Fruit fly (Drosophila melanogaster): ENCODE results near the gene CG32687.

CG32687 gene

DNA sequence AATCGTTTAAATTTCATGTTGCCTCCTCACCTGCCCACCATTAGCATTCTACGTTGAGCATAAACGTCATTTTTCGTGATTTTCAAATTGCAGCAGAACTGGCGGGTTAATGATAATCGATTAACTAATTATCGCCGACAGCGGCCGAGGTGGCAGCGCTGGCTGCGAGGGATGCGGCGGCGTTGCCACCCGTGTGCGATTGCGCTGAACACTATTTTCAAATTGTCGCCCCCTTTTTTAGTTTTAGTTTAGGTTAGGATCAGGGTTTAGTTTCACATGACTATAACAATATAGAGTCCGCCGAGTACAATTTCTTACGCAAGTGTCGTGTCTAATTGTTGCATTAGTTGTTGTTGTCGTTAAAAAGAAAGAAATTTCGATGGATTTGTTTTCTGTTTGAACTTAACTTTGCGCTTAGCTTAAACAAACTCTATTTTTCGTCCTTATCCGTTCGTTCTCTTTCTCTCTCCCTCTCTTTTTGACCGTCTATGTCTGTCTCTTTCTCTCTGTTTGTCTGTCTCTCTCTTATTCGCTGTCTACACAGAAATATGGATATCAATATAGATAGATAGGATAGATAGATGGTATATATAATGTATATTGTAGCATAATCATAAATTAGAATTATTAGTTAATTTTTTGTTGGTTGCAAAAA lies 23.8 kb downstream of the CG32687 start (continued):
- peak; percentile 45 for TF ChIP-seq CoRest (tag; optimal IDR thresholded peaks at IDR 0.05)
- TF ChIP-seq eyg (GFP tag; optimal IDR thresholded peaks at IDR 0.05), result no peak
- no peak for TF ChIP-seq CG14965 (GFP tag; optimal IDR thresholded peaks at IDR 0.05; ENCODE audit: borderline replicate concordance)
- TF ChIP-seq CG13287 (GFP tag; IDR thresholded peaks at IDR 0.05; ENCODE audit: partially characterized antibody), result peak; percentile 52
- no peak for TF ChIP-seq Neu2 (GFP tag; optimal IDR thresholded peaks at IDR 0.05; ENCODE audit: borderline replicate concordance)
- no peak for TF ChIP-seq CG17359 (tag; optimal IDR thresholded peaks at IDR 0.05)
- TF ChIP-seq NC2β (GFP tag; optimal IDR thresholded peaks at IDR 0.05), result peak; percentile 36
- no peak for TF ChIP-seq CG3065 (GFP tag; optimal IDR thresholded peaks at IDR 0.05)
- peak in 1 of 2 experiments; percentile 28 for TF ChIP-seq insv (GFP tag; optimal IDR thresholded peaks at IDR 0.05)
- TF ChIP-seq HmgZ (tag; optimal IDR thresholded peaks at IDR 0.05), result peak; percentile 38
- TF ChIP-seq CG9609 (GFP tag; optimal IDR thresholded peaks at IDR 0.05), result no peak
- TF ChIP-seq CG2889 (GFP tag; IDR thresholded peaks at IDR 0.05), result peak; percentile 53; the same call in 2 of the 3 replicates
- TF ChIP-seq tna (GFP tag; IDR thresholded peaks at IDR 0.05; ENCODE audit: partially characterized antibody), result peak; percentile 67
- no peak for TF ChIP-seq Sox102F (GFP tag; optimal IDR thresholded peaks at IDR 0.05)
- peak; percentile 35; the same call in 1 of the 2 replicates for TF ChIP-seq onecut (GFP tag; IDR thresholded peaks at IDR 0.05)
- TF ChIP-seq CG1603 (tag; optimal IDR thresholded peaks at IDR 0.05), result no peak
- TF ChIP-seq CG13624 (GFP tag; optimal IDR thresholded peaks at IDR 0.05), result peak; percentile 11
- TF ChIP-seq her (GFP tag; optimal IDR thresholded peaks at IDR 0.05), result peak; percentile 44
- peak; percentile 39 for TF ChIP-seq CG2712 (tag; optimal IDR thresholded peaks at IDR 0.05)
- TF ChIP-seq sob (GFP tag; IDR thresholded peaks at IDR 0.05), result 0 out of 2 replicates have a peak, but pooled peaks have one; percentile 21
- TF ChIP-seq CG15479 (GFP tag; optimal IDR thresholded peaks at IDR 0.05), result peak; percentile 3
- peak; percentile 71; the same call in 2 of the 3 replicates for TF ChIP-seq Opbp (GFP tag; IDR thresholded peaks at IDR 0.05; ENCODE audit: partially characterized antibody)
- no peak for TF ChIP-seq ase (GFP tag; IDR thresholded peaks at IDR 0.05)
- TF ChIP-seq hbn (GFP tag; IDR thresholded peaks at IDR 0.05; ENCODE audit: partially characterized antibody), result peak; percentile 29; the same call in 1 of the 2 replicates
- no peak for TF ChIP-seq zf30C (GFP tag; optimal IDR thresholded peaks at IDR 0.05)
- peak; percentile 12 for TF ChIP-seq Side (GFP tag; optimal IDR thresholded peaks at IDR 0.05)
- TF ChIP-seq Doc3 (GFP tag; IDR thresholded peaks at IDR 0.05; ENCODE audit: partially characterized antibody), result no peak
- TF ChIP-seq bigmax (GFP tag; optimal IDR thresholded peaks at IDR 0.05), result peak; percentile 91
- no peak for TF ChIP-seq Bdp1 (GFP tag; optimal IDR thresholded peaks at IDR 0.05)
- TF ChIP-seq CG11456 (GFP tag; IDR thresholded peaks at IDR 0.05), result no peak
- TF ChIP-seq hkb (optimal IDR thresholded peaks at IDR 0.05), result no peak
- no peak for TF ChIP-seq hkb (GFP tag; IDR thresholded peaks at IDR 0.05)
- peak; percentile 60; the same call in 2 of the 3 replicates for TF ChIP-seq CG16813 (GFP tag; IDR thresholded peaks at IDR 0.05; ENCODE audit: partially characterized antibody)
- TF ChIP-seq lmd (GFP tag; IDR thresholded peaks at IDR 0.05), result no peak
- TF ChIP-seq ci (GFP tag; IDR thresholded peaks at IDR 0.05), result peak; percentile 56; the same call in 1 of the 3 replicates
- TF ChIP-seq en (GFP tag; optimal IDR thresholded peaks at IDR 0.05), result peak; percentile 52
- no peak for TF ChIP-seq dimm (GFP tag; IDR thresholded peaks at IDR 0.05)
- peak; percentile 33; the same call in 2 of the 3 replicates for TF ChIP-seq row (GFP tag; IDR thresholded peaks at IDR 0.05)
- TF ChIP-seq sens (GFP tag), result peak; percentile 79
- no peak for TF ChIP-seq disco-r (GFP tag; optimal IDR thresholded peaks at IDR 0.05)
- peak; percentile 59 for TF ChIP-seq BEAF-32 (GFP tag; optimal IDR thresholded peaks at IDR 0.05)
- TF ChIP-seq prd (optimal IDR thresholded peaks at IDR 0.05), result no peak
- no peak for TF ChIP-seq prd (GFP tag; IDR thresholded peaks at IDR 0.05)
- no peak for TF ChIP-seq CG10654 (GFP tag; optimal IDR thresholded peaks at IDR 0.05)
- TF ChIP-seq inv (GFP tag; IDR thresholded peaks at IDR 0.05; ENCODE audit: partially characterized antibody), result 0 out of 2 replicates have a peak, but pooled peaks have one; percentile 27
- no peak for TF ChIP-seq klu (GFP tag; IDR thresholded peaks at IDR 0.05)
- TF ChIP-seq Blimp-1 (GFP tag; optimal IDR thresholded peaks at IDR 0.05), result no peak
- TF ChIP-seq bbx (GFP tag; IDR thresholded peaks at IDR 0.05; ENCODE audit: partially characterized antibody), result peak; percentile 70
- peak; percentile 55 for TF ChIP-seq CG12659 (GFP tag; optimal IDR thresholded peaks at IDR 0.05)
